Fruit fly (Drosophila melanogaster) whole organism, adult: ENCODE measurements around the gene CG10357.

Source experiments
- CG11617 ChIP-seq: fragments of 200-800 bp; sonication (Bioruptor generic); optimal IDR thresholded peaks from 2 replicates; lab custom pipeline; 2017; ENCODE audit warnings: mild to moderate bottlenecking, missing biosample characterization, missing genetic modification reagents, missing genetic modification characterization
- CG1620 ChIP-seq: fragments of 200-800 bp; sonication (Bioruptor generic); optimal IDR thresholded peaks from 2 replicates; lab custom pipeline; 2016; ENCODE audit warnings: missing biosample characterization, missing genetic modification characterization
- CG7101 ChIP-seq: fragments of 200-800 bp; sonication (Bioruptor generic); optimal IDR thresholded peaks from 2 replicates; lab custom pipeline; 2018; ENCODE audit warnings: missing biosample characterization, mild to moderate bottlenecking, missing genetic modification characterization, moderate library complexity
- Crg-1 ChIP-seq: fragments of 200-800 bp; sonication (Bioruptor generic); optimal IDR thresholded peaks from 2 replicates; lab custom pipeline; 2016; ENCODE audit warnings: missing biosample characterization, missing genetic modification characterization
- Mnt ChIP-seq: fragments of 200-800 bp; sonication (Bioruptor generic); optimal IDR thresholded peaks from 2 replicates; lab custom pipeline; 2016; ENCODE audit warnings: missing biosample characterization, mild to moderate bottlenecking, missing genetic modification characterization
- bab1 ChIP-seq: fragments of 200-800 bp; sonication (Bioruptor generic); optimal IDR thresholded peaks from 3 replicates; lab custom pipeline; 2019; ENCODE audit warnings: missing biosample characterization, mild to moderate bottlenecking, missing genetic modification characterization, moderate library complexity
- cic ChIP-seq: fragments of 200-800 bp; sonication (Bioruptor generic); optimal IDR thresholded peaks from 2 replicates; lab custom pipeline; 2017; ENCODE audit warnings: missing biosample characterization, mild to moderate bottlenecking, missing genetic modification characterization, moderate library complexity
- kay ChIP-seq: fragments of 200-800 bp; sonication (Bioruptor generic); peaks from one replicate; lab custom pipeline; 2016; ENCODE audit warnings: missing biosample characterization, missing genetic modification characterization, borderline replicate concordance
- ovo ChIP-seq: fragments of 200-800 bp; sonication (Bioruptor generic); optimal IDR thresholded peaks from 2 replicates; lab custom pipeline; 2016; ENCODE audit warnings: missing biosample characterization, missing genetic modification characterization
- pad ChIP-seq: fragments of 200-800 bp; sonication (Bioruptor generic); optimal IDR thresholded peaks from 3 replicates; lab custom pipeline; 2017; ENCODE audit warnings: missing biosample characterization, missing genetic modification characterization, mild to moderate bottlenecking, moderate library complexity, missing genetic modification reagents
- tj ChIP-seq: fragments of 200-800 bp; sonication (Bioruptor generic); optimal IDR thresholded peaks from 3 replicates; lab custom pipeline; 2017; ENCODE audit warnings: missing biosample characterization, mild to moderate bottlenecking, missing genetic modification characterization, moderate library complexity

- TF ChIP-seq CG11617 (GFP tag; lab: Kevin White, UChicago) (no peak), bab1 (GFP tag; lab: Kevin White, UChicago) (no peak), cic (GFP tag; lab: Kevin White, UChicago) (no peak), Crg-1 (GFP tag; lab: Kevin White, UChicago) (no peak), CG1620 (GFP tag; lab: Kevin White, UChicago) (no peak), ovo (no peak), Mnt (no peak), pad (GFP tag; lab: Kevin White, UChicago) (no peak), tj (no peak), kay (GFP tag; lab: Kevin White, UChicago) (no peak), CG7101 (tag; lab: Kevin White, UChicago) (no peak)
Measured at dm6 chr3L:3606986-3607385, 8.2 kb upstream of the CG10357 start.
